Worm (Caenorhabditis elegans) whole organism, L4 larva: ENCODE measurements around the gene str-85.

Experiments used
- D1046.2 ChIP-seq: fragments of 200-800 bp; sonication (Bioruptor generic); IDR thresholded peaks from 2 replicates; pipeline ENCODE4 v1.3.6; 2022; ENCODE audit warnings: missing genetic modification characterization, missing compliant biosample characterization
- F10B5.3 ChIP-seq: sonication (generic microtip); optimal IDR thresholded peaks from 2 replicates; lab custom pipeline; 2016; ENCODE audit warnings: mild to moderate bottlenecking, missing genetic modification characterization, missing compliant biosample characterization
- T20F7.1 ChIP-seq: fragments of 200-800 bp; sonication (Bioruptor generic); optimal IDR thresholded peaks from 2 replicates; lab custom pipeline; 2018; ENCODE audit warnings: mild to moderate bottlenecking, missing genetic modification characterization, missing compliant biosample characterization
- Y48G9A.11 ChIP-seq: fragments of 200-800 bp; sonication (Bioruptor generic); IDR thresholded peaks from 2 replicates; pipeline ENCODE4 v1.3.6; 2022; ENCODE audit warnings: missing genetic modification reagents, missing genetic modification characterization, missing compliant biosample characterization
- aha-1 ChIP-seq: fragments of 150-350 bp; peaks from one replicate; lab custom pipeline; 2014; ENCODE audit warnings: missing biosample characterization, missing genetic modification characterization
- aly-2 ChIP-seq: sonication (generic microtip); optimal IDR thresholded peaks from 2 replicates; lab custom pipeline; 2018; ENCODE audit warnings: missing biosample characterization, missing genetic modification characterization
- ama-1 ChIP-seq: fragments of 150-350 bp; optimal IDR thresholded peaks from 2 replicates; lab custom pipeline; 2014; ENCODE audit warnings: inconsistent platforms, mixed read lengths
- attf-4 ChIP-seq: sonication (generic microtip); optimal IDR thresholded peaks from 3 replicates; lab custom pipeline; 2017; ENCODE audit warnings: missing biosample characterization, missing genetic modification characterization
- ceh-32 ChIP-seq: sonication (generic microtip); optimal IDR thresholded peaks from 2 replicates; lab custom pipeline; 2016; ENCODE audit warnings: mild to moderate bottlenecking, missing genetic modification characterization, missing compliant biosample characterization; ENCODE audit not compliant: poor library complexity
- ces-1 ChIP-seq: fragments of 150-350 bp; sonication (generic microtip); optimal IDR thresholded peaks from 4 replicates; lab custom pipeline; 2014; ENCODE audit warnings: missing biosample characterization, missing genetic modification reagents, missing genetic modification characterization
- cey-2 ChIP-seq: sonication (generic microtip); optimal IDR thresholded peaks from 3 replicates; lab custom pipeline; 2017; ENCODE audit warnings: missing genetic modification characterization, mild to moderate bottlenecking, missing compliant biosample characterization, antibody characterized with exemption, borderline replicate concordance; ENCODE audit not compliant: insufficient read depth
- daf-16 ChIP-seq, 3 experiments: sonication (generic microtip); optimal IDR thresholded peaks; 2 replicates each; lab custom pipeline; 2016 to 2017; ENCODE audit warnings: missing genetic modification characterization in 3 of 3, missing genetic modification reagents in 3 of 3, mild to moderate bottlenecking in 2 of 3, missing compliant biosample characterization in 2 of 3, missing biosample characterization in 1 of 3, moderate library complexity in 1 of 3
- dmd-6 ChIP-seq: fragments of 200-800 bp; sonication (Bioruptor generic); IDR thresholded peaks from 2 replicates; pipeline ENCODE4 v1.3.6; 2022; ENCODE audit warnings: missing genetic modification reagents, missing genetic modification characterization, missing compliant biosample characterization
- dmd-8 ChIP-seq: fragments of 200-800 bp; sonication (Bioruptor generic); IDR thresholded peaks from 2 replicates; pipeline ENCODE4 v1.3.6; 2022; ENCODE audit warnings: missing genetic modification characterization, missing compliant biosample characterization
- dmd-9 ChIP-seq: fragments of 200-800 bp; sonication (Bioruptor generic); IDR thresholded peaks from 2 replicates; pipeline ENCODE4 v1.3.6; 2022; ENCODE audit warnings: missing genetic modification reagents, missing genetic modification characterization, missing compliant biosample characterization
- dve-1 ChIP-seq: sonication (generic microtip); optimal IDR thresholded peaks from 2 replicates; lab custom pipeline; 2017; ENCODE audit warnings: antibody characterized with exemption, mild to moderate bottlenecking, missing genetic modification characterization, missing compliant biosample characterization; ENCODE audit not compliant: insufficient read depth
- egl-27 ChIP-seq: sonication (generic microtip); optimal IDR thresholded peaks from 3 replicates; lab custom pipeline; 2017; ENCODE audit warnings: missing biosample characterization, missing genetic modification reagents, missing genetic modification characterization
- egl-43 ChIP-seq: fragments of 200-800 bp; sonication (Bioruptor generic); IDR thresholded peaks from 2 replicates; pipeline ENCODE4 v1.3.6; 2022; ENCODE audit warnings: missing genetic modification reagents, missing genetic modification characterization, missing compliant biosample characterization
- hlh-30 ChIP-seq: sonication (generic microtip); optimal IDR thresholded peaks from 2 replicates; lab custom pipeline; 2017; ENCODE audit warnings: antibody characterized with exemption, mild to moderate bottlenecking, missing genetic modification characterization, missing compliant biosample characterization; ENCODE audit not compliant: insufficient read depth
- jun-1 ChIP-seq: fragments of 150-350 bp; optimal IDR thresholded peaks from 2 replicates; lab custom pipeline; 2014; ENCODE audit warnings: missing biosample characterization, missing genetic modification reagents, missing genetic modification characterization
- lim-7 ChIP-seq: fragments of 200-800 bp; sonication (Bioruptor generic); IDR thresholded peaks from 2 replicates; pipeline ENCODE4 v1.3.6; 2022; ENCODE audit warnings: missing genetic modification characterization, missing compliant biosample characterization
- lin-1 ChIP-seq: fragments of 200-800 bp; sonication (Bioruptor generic); IDR thresholded peaks from 2 replicates; pipeline ENCODE4 v1.3.6; 2022; ENCODE audit warnings: missing genetic modification reagents, missing genetic modification characterization, missing compliant biosample characterization
- lsy-2 ChIP-seq, 2 experiments: fragments of 150-350 bp in 1 of 2; sonication (generic microtip) in 1 of 2; optimal IDR thresholded peaks; 2 replicates each; lab custom pipeline; 2014 to 2017; ENCODE audit warnings: missing biosample characterization in 2 of 2, missing genetic modification characterization in 2 of 2
- madf-9 ChIP-seq: fragments of 200-800 bp; sonication (Bioruptor generic); conservative IDR thresholded peaks from 2 replicates; pipeline ENCODE4 v1.3.6; 2022; ENCODE audit warnings: missing genetic modification reagents, missing genetic modification characterization, missing compliant biosample characterization
- mdl-1 ChIP-seq, 2 experiments: fragments of 150-350 bp in 1 of 2; sonication (generic microtip) in 1 of 2; optimal IDR thresholded peaks; 2 replicates each; lab custom pipeline; 2014 to 2017; ENCODE audit warnings: missing biosample characterization in 2 of 2, missing genetic modification characterization in 2 of 2
- mep-1 ChIP-seq: fragments of 150-350 bp; sonication (generic microtip); optimal IDR thresholded peaks from 3 replicates; lab custom pipeline; 2014; ENCODE audit warnings: missing biosample characterization, missing genetic modification characterization
- mxl-3 ChIP-seq: fragments of 200-800 bp; sonication (Bioruptor generic); optimal IDR thresholded peaks from 2 replicates; lab custom pipeline; 2018; ENCODE audit warnings: mild to moderate bottlenecking, missing genetic modification characterization, missing compliant biosample characterization
- nhr-10 ChIP-seq: fragments of 150-350 bp; optimal IDR thresholded peaks from 2 replicates; lab custom pipeline; 2014; ENCODE audit warnings: missing biosample characterization, missing genetic modification characterization
- nhr-11 ChIP-seq: fragments of 150-350 bp; optimal IDR thresholded peaks from 2 replicates; lab custom pipeline; 2014; ENCODE audit warnings: missing biosample characterization, missing genetic modification characterization
- nhr-25 ChIP-seq: sonication (generic microtip); optimal IDR thresholded peaks from 2 replicates; lab custom pipeline; 2017; ENCODE audit warnings: missing genetic modification characterization, mild to moderate bottlenecking, missing compliant biosample characterization, antibody characterized with exemption, moderate library complexity, borderline replicate concordance; ENCODE audit not compliant: insufficient read depth
- nhr-28 ChIP-seq: fragments of 150-350 bp; optimal IDR thresholded peaks from 2 replicates; lab custom pipeline; 2014; ENCODE audit warnings: missing biosample characterization, missing genetic modification characterization
- nhr-76 ChIP-seq: fragments of 150-350 bp; optimal IDR thresholded peaks from 2 replicates; lab custom pipeline; 2014; ENCODE audit warnings: missing biosample characterization, missing genetic modification characterization
- php-3 ChIP-seq: fragments of 200-800 bp; sonication (Bioruptor generic); IDR thresholded peaks from 2 replicates; pipeline ENCODE4 v1.3.6; 2022; ENCODE audit warnings: missing genetic modification reagents, missing genetic modification characterization, missing compliant biosample characterization
- sdz-12 ChIP-seq: fragments of 200-800 bp; sonication (Bioruptor generic); optimal IDR thresholded peaks from 2 replicates; lab custom pipeline; 2018; ENCODE audit warnings: mild to moderate bottlenecking, missing genetic modification characterization, missing compliant biosample characterization
- set-16 ChIP-seq: fragments of 200-800 bp; sonication (Bioruptor generic); IDR thresholded peaks from 2 replicates; pipeline ENCODE4 v1.3.6; 2022; ENCODE audit warnings: missing genetic modification reagents, missing genetic modification characterization, missing compliant biosample characterization
- snpc-1.2 ChIP-seq: fragments of 200-800 bp; sonication (Bioruptor generic); IDR thresholded peaks from 2 replicates; pipeline ENCODE4 v1.3.6; 2022; ENCODE audit warnings: missing genetic modification reagents, missing genetic modification characterization, missing compliant biosample characterization
- snpc-4 ChIP-seq: fragments of 150-350 bp; optimal IDR thresholded peaks from 2 replicates; lab custom pipeline; 2014; ENCODE audit warnings: missing biosample characterization, missing genetic modification characterization
- spr-3 ChIP-seq: fragments of 200-800 bp; sonication (Bioruptor generic); optimal IDR thresholded peaks from 2 replicates; lab custom pipeline; 2018; ENCODE audit warnings: mild to moderate bottlenecking, missing genetic modification characterization, missing compliant biosample characterization
- tra-1 ChIP-seq: fragments of 200-800 bp; sonication (Bioruptor generic); IDR thresholded peaks from 2 replicates; pipeline ENCODE4 v1.3.6; 2022; ENCODE audit warnings: missing genetic modification reagents, missing genetic modification characterization, missing compliant biosample characterization
- unc-62 ChIP-seq, 3 experiments: fragments of 150-350 bp in 1 of 3; sonication (generic microtip); optimal IDR thresholded peaks in 2 of 3; peaks in 1 of 3; 1 replicate in 1 of 3; 2 replicates in 2 of 3; lab custom pipeline; 2014 to 2017; ENCODE audit warnings: missing biosample characterization in 3 of 3, missing genetic modification characterization in 3 of 3, missing genetic modification reagents in 3 of 3, missing genotype in 1 of 3
- vab-7 ChIP-seq: fragments of 200-800 bp; sonication (Bioruptor generic); IDR thresholded peaks from 2 replicates; pipeline ENCODE4 v1.3.6; 2022; ENCODE audit warnings: missing genetic modification reagents, missing genetic modification characterization, missing compliant biosample characterization
- zfp-2 ChIP-seq: sonication (generic microtip); optimal IDR thresholded peaks from 2 replicates; lab custom pipeline; 2016; ENCODE audit warnings: mild to moderate bottlenecking, missing genetic modification characterization, missing compliant biosample characterization
- zfp-3 ChIP-seq: fragments of 200-800 bp; sonication (Bioruptor generic); conservative IDR thresholded peaks from 2 replicates; pipeline ENCODE4 v1.3.6; 2022; ENCODE audit warnings: missing genetic modification reagents, missing genetic modification characterization, missing compliant biosample characterization
- ztf-11 ChIP-seq: fragments of 150-350 bp; optimal IDR thresholded peaks from 2 replicates; lab custom pipeline; 2014; ENCODE audit warnings: missing biosample characterization, missing genetic modification characterization

The str-85 gene

ce11 chrV:8956387-8957095 lies 29.1 kb downstream of the str-85 start, which contains the start of gene ttc-17:
ttc-17 (plus strand) TSS chrV:8957045.
- TF ChIP-seq sdz-12 (GFP tag; lab: Kevin White, UChicago) (no peak), aha-1 (no peak), zfp-2 (no peak), spr-3 (GFP tag; lab: Kevin White, UChicago) (no peak), mdl-1 (tag; optimal IDR thresholded peaks at IDR 0.05; lab: Kevin White, UChicago) (no peak), mep-1 (tag; lab: Kevin White, UChicago) (no peak), tra-1 (GFP tag; lab: Robert Waterston, UW) (no peak), ces-1 (no peak), dmd-9 (GFP tag; lab: Robert Waterston, UW) (no peak), dmd-8 (GFP tag; lab: Robert Waterston, UW) (no peak), hlh-30 (peak; percentile 26), ama-1 (no peak), snpc-1.2 (GFP tag; lab: Robert Waterston, UW) (0 out of 2 replicates have a peak, but pooled peaks have one; percentile 29), egl-43 (no peak), nhr-25 (tag; lab: Kevin White, UChicago) (peak; percentile 69), ztf-11 (tag; lab: Kevin White, UChicago) (no peak), nhr-11 (no peak), unc-62 (GFP tag; optimal IDR thresholded peaks at IDR 0.05 in 1 of 2; lab: Kevin White, UChicago) (peak in 1 of 2 experiments; percentile 16), unc-62 (tag; optimal IDR thresholded peaks at IDR 0.05; lab: Kevin White, UChicago) (no peak), lim-7 (GFP tag; lab: Robert Waterston, UW) (no peak), nhr-10 (no peak)

ce11 chrV:8949873-8950272 lies 35.8 kb downstream of the str-85 start:
- TF ChIP-seq unc-62 (GFP tag; optimal IDR thresholded peaks at IDR 0.05 in 1 of 2; lab: Kevin White, UChicago) (peak in 1 of 2 experiments; percentile 95), unc-62 (tag; optimal IDR thresholded peaks at IDR 0.05; lab: Kevin White, UChicago) (no peak), aly-2 (no peak), dve-1 (tag; lab: Kevin White, UChicago) (no peak), attf-4 (no peak), jun-1 (tag; lab: Kevin White, UChicago) (no peak), D1046.2 (GFP tag; lab: Robert Waterston, UW) (no peak), php-3 (GFP tag; lab: Robert Waterston, UW) (0 out of 2 replicates have a peak, but pooled peaks have one; percentile 17), zfp-3 (GFP tag; lab: Robert Waterston, UW) (no peak), madf-9 (0 out of 2 replicates have a peak, but pooled peaks have one; percentile 20), sdz-12 (GFP tag; lab: Kevin White, UChicago) (no peak)

ce11 chrV:8948996-8949395 lies 36.6 kb downstream of the str-85 start:
- TF ChIP-seq ceh-32 (tag; lab: Kevin White, UChicago) (no peak), nhr-76 (tag; lab: Kevin White, UChicago) (no peak), snpc-4 (tag; lab: Kevin White, UChicago) (no peak), unc-62 (GFP tag; optimal IDR thresholded peaks at IDR 0.05 in 1 of 2; lab: Kevin White, UChicago) (peak in 1 of 2 experiments; percentile 63), unc-62 (tag; optimal IDR thresholded peaks at IDR 0.05; lab: Kevin White, UChicago) (no peak), F10B5.3 (tag; lab: Kevin White, UChicago) (no peak), nhr-28 (tag; lab: Kevin White, UChicago) (peak; percentile 43), daf-16 (GFP tag; optimal IDR thresholded peaks at IDR 0.05; lab: Kevin White, UChicago) (no peak), daf-16 (tag; optimal IDR thresholded peaks at IDR 0.05; lab: Kevin White, UChicago) (peak; percentile 68), nhr-25 (tag; lab: Kevin White, UChicago) (no peak), zfp-3 (GFP tag; lab: Robert Waterston, UW) (no peak), hlh-30 (peak; percentile 76), Y48G9A.11 (GFP tag; lab: Robert Waterston, UW) (no peak), php-3 (GFP tag; lab: Robert Waterston, UW) (peak; percentile 75), cey-2 (tag; lab: Kevin White, UChicago) (no peak), egl-27 (tag; lab: Kevin White, UChicago) (no peak), vab-7 (GFP tag; lab: Robert Waterston, UW) (no peak), dmd-6 (GFP tag; lab: Robert Waterston, UW) (peak; percentile 82), mxl-3 (GFP tag; lab: Kevin White, UChicago) (peak; percentile 34), T20F7.1 (GFP tag; lab: Kevin White, UChicago) (no peak), lin-1 (GFP tag; lab: Robert Waterston, UW) (peak; percentile 72; the same call in 1 of the 2 replicates), set-16 (GFP tag; lab: Robert Waterston, UW) (no peak), lsy-2 (tag; optimal IDR thresholded peaks at IDR 0.05; lab: Kevin White, UChicago) (no peak), aly-2 (no peak)
